Fruit fly (Drosophila melanogaster) whole organism, embryonic: ENCODE data around the gene AstA-R1.
A peak's percentile ranks its signal among the peaks of the same experiment; 100 is the strongest.

Experiments
- Bdp1 ChIP-seq: fragments of 200-800 bp; sonication (Bioruptor generic); optimal IDR thresholded peaks from 3 replicates; lab custom pipeline; 2016; ENCODE audit warnings: missing biosample characterization, missing genetic modification characterization
- CG10959 ChIP-seq: fragments of 200-800 bp; sonication (Bioruptor generic); IDR thresholded peaks from 2 replicates; pipeline ENCODE4 v1.3.6; 2022; ENCODE audit warnings: missing biosample characterization, missing genetic modification characterization
- CG11247 ChIP-seq: fragments of 200-800 bp; sonication (Bioruptor generic); IDR thresholded peaks from 2 replicates; pipeline ENCODE4 v1.3.6; 2022; ENCODE audit warnings: missing biosample characterization, missing genetic modification characterization
- CG11504 ChIP-seq: fragments of 200-800 bp; sonication (Bioruptor generic); optimal IDR thresholded peaks from 3 replicates; lab custom pipeline; 2019; ENCODE audit warnings: missing biosample characterization, mild to moderate bottlenecking, missing genetic modification characterization, moderate library complexity
- CG11695 ChIP-seq: fragments of 200-800 bp; sonication (Bioruptor generic); IDR thresholded peaks from 3 replicates; pipeline ENCODE4 v1.3.6; 2022; ENCODE audit warnings: missing biosample characterization, missing genetic modification characterization
- CG13296 ChIP-seq: fragments of 200-800 bp; sonication (Bioruptor generic); optimal IDR thresholded peaks from 3 replicates; lab custom pipeline; 2018; ENCODE audit warnings: missing biosample characterization, mild to moderate bottlenecking, missing genetic modification characterization
- CG13424 ChIP-seq: fragments of 200-800 bp; sonication (Bioruptor generic); optimal IDR thresholded peaks from 2 replicates; lab custom pipeline; 2019; ENCODE audit warnings: missing biosample characterization, mild to moderate bottlenecking, missing genetic modification characterization, moderate library complexity
- CG14667 ChIP-seq: fragments of 200-800 bp; sonication (Bioruptor generic); IDR thresholded peaks from 2 replicates; pipeline ENCODE4 v1.3.6; 2022; ENCODE audit warnings: missing biosample characterization, missing genetic modification characterization
- CG16863 ChIP-seq: fragments of 200-800 bp; sonication (Bioruptor generic); optimal IDR thresholded peaks from 3 replicates; lab custom pipeline; 2016; ENCODE audit warnings: missing biosample characterization, missing genetic modification characterization
- CG17359 ChIP-seq: fragments of 200-800 bp; sonication (Bioruptor generic); optimal IDR thresholded peaks from 3 replicates; lab custom pipeline; 2018; ENCODE audit warnings: missing biosample characterization, mild to moderate bottlenecking, missing genetic modification characterization, moderate library complexity
- CG17568 ChIP-seq: fragments of 200-800 bp; sonication (Bioruptor generic); optimal IDR thresholded peaks from 2 replicates; lab custom pipeline; 2018; ENCODE audit warnings: missing biosample characterization, mild to moderate bottlenecking, missing genetic modification characterization, moderate library complexity
- CG18619 ChIP-seq: fragments of 200-800 bp; sonication (Bioruptor generic); optimal IDR thresholded peaks from 3 replicates; lab custom pipeline; 2017; ENCODE audit warnings: missing biosample characterization, mild to moderate bottlenecking, missing genetic modification characterization
- CG2202 ChIP-seq: fragments of 200-800 bp; sonication (Bioruptor generic); optimal IDR thresholded peaks from 2 replicates; lab custom pipeline; 2018; ENCODE audit warnings: missing biosample characterization, mild to moderate bottlenecking, missing genetic modification characterization
- CG30020 ChIP-seq: fragments of 200-800 bp; optimal IDR thresholded peaks from 2 replicates; lab custom pipeline; 2019; ENCODE audit warnings: missing biosample characterization, mild to moderate bottlenecking, missing genetic modification characterization, moderate library complexity
- CG31441 ChIP-seq: fragments of 200-800 bp; sonication (Bioruptor generic); IDR thresholded peaks from 2 replicates; pipeline ENCODE4 v1.3.6; 2022; ENCODE audit warnings: missing biosample characterization, missing genetic modification characterization
- CG3726 ChIP-seq: fragments of 200-800 bp; sonication (Bioruptor generic); IDR thresholded peaks from 3 replicates; pipeline ENCODE4, ENCODE4 v1.3.6; 2022; ENCODE audit warnings: missing biosample characterization, missing genetic modification characterization
- CG4617 ChIP-seq: fragments of 200-800 bp; sonication (Bioruptor generic); optimal IDR thresholded peaks from 3 replicates; lab custom pipeline; 2016; ENCODE audit warnings: missing biosample characterization, missing genetic modification characterization, borderline replicate concordance
- CG6689 ChIP-seq: fragments of 200-800 bp; sonication (Bioruptor generic); IDR thresholded peaks from 2 replicates; pipeline ENCODE4 v1.3.6; 2022; ENCODE audit warnings: missing biosample characterization, missing genetic modification characterization
- CG7839 ChIP-seq: fragments of 200-800 bp; sonication (Bioruptor generic); optimal IDR thresholded peaks from 3 replicates; lab custom pipeline; 2018; ENCODE audit warnings: missing biosample characterization, mild to moderate bottlenecking, missing genetic modification characterization, moderate library complexity
- CG7928 ChIP-seq: fragments of 200-800 bp; sonication (Bioruptor generic); optimal IDR thresholded peaks from 2 replicates; lab custom pipeline; 2017; ENCODE audit warnings: missing biosample characterization, mild to moderate bottlenecking, missing genetic modification characterization
- CG7987 ChIP-seq: fragments of 200-800 bp; sonication (Bioruptor generic); optimal IDR thresholded peaks from 2 replicates; lab custom pipeline; 2018; ENCODE audit warnings: missing biosample characterization, mild to moderate bottlenecking, missing genetic modification characterization, moderate library complexity
- CG9817 ChIP-seq: fragments of 200-800 bp; sonication (Bioruptor generic); optimal IDR thresholded peaks from 2 replicates; lab custom pipeline; 2018; ENCODE audit warnings: missing biosample characterization, mild to moderate bottlenecking, missing genetic modification characterization, moderate library complexity
- CG9876 ChIP-seq: fragments of 200-800 bp; sonication (Bioruptor generic); optimal IDR thresholded peaks from 2 replicates; lab custom pipeline; 2016; ENCODE audit warnings: missing biosample characterization, missing genetic modification characterization
- Chrac-16 ChIP-seq: fragments of 200-800 bp; sonication (Bioruptor generic); optimal IDR thresholded peaks from 3 replicates; lab custom pipeline; 2016; ENCODE audit warnings: missing biosample characterization, missing genetic modification characterization
- CoRest ChIP-seq: fragments of 200-800 bp; sonication (Bioruptor generic); optimal IDR thresholded peaks from 3 replicates; lab custom pipeline; 2018; ENCODE audit warnings: missing biosample characterization, mild to moderate bottlenecking, missing genetic modification characterization, moderate library complexity
- Fer1 ChIP-seq: fragments of 200-800 bp; sonication (Bioruptor generic); optimal IDR thresholded peaks from 2 replicates; lab custom pipeline; 2017; ENCODE audit warnings: missing biosample characterization, mild to moderate bottlenecking, missing genetic modification characterization
- H2.0 ChIP-seq: fragments of 200-800 bp; sonication (Bioruptor generic); IDR thresholded peaks from 2 replicates; pipeline ENCODE4 v1.3.6; 2022; ENCODE audit warnings: missing biosample characterization, missing genetic modification characterization
- HHEX ChIP-seq: fragments of 200-800 bp; sonication (Bioruptor generic); optimal IDR thresholded peaks from 3 replicates; lab custom pipeline; 2017; ENCODE audit warnings: missing biosample characterization, mild to moderate bottlenecking, missing genetic modification characterization, missing genetic modification reagents
- Hand ChIP-seq: fragments of 200-800 bp; sonication (Bioruptor generic); optimal IDR thresholded peaks from 2 replicates; lab custom pipeline; 2017; ENCODE audit warnings: mild to moderate bottlenecking, missing biosample characterization, missing genetic modification reagents, missing genetic modification characterization
- HmgZ ChIP-seq: fragments of 200-800 bp; sonication (Bioruptor generic); optimal IDR thresholded peaks from 2 replicates; lab custom pipeline; 2018; ENCODE audit warnings: missing biosample characterization, mild to moderate bottlenecking, missing genetic modification characterization
- Hsf ChIP-seq: fragments of 200-800 bp; sonication (Bioruptor generic); optimal IDR thresholded peaks from 3 replicates; lab custom pipeline; 2016; ENCODE audit warnings: missing biosample characterization, missing genetic modification characterization
- Jarid2 ChIP-seq: fragments of 200-800 bp; sonication (Bioruptor generic); optimal IDR thresholded peaks from 3 replicates; lab custom pipeline; 2017; ENCODE audit warnings: mild to moderate bottlenecking, missing biosample characterization, missing genetic modification reagents, missing genetic modification characterization
- Ssrp ChIP-seq: fragments of 200-800 bp; sonication (Bioruptor generic); optimal IDR thresholded peaks from 2 replicates; lab custom pipeline; 2018; ENCODE audit warnings: missing biosample characterization, mild to moderate bottlenecking, missing genetic modification characterization, moderate library complexity
- ab ChIP-seq: fragments of 200-800 bp; sonication (Bioruptor generic); optimal IDR thresholded peaks from 2 replicates; lab custom pipeline; 2016; ENCODE audit warnings: missing biosample characterization, missing genetic modification characterization
- abd-A ChIP-seq: fragments of 200-800 bp; sonication (Bioruptor generic); optimal IDR thresholded peaks from 3 replicates; lab custom pipeline; 2019; ENCODE audit warnings: missing biosample characterization, mild to moderate bottlenecking, missing genetic modification characterization, moderate library complexity
- dan ChIP-seq: fragments of 200-800 bp; sonication (Bioruptor generic); IDR thresholded peaks from 2 replicates; pipeline ENCODE4 v1.3.6; 2022; ENCODE audit warnings: missing biosample characterization, missing genetic modification characterization
- fu2 ChIP-seq: fragments of 200-800 bp; sonication (Bioruptor generic); optimal IDR thresholded peaks from 2 replicates; lab custom pipeline; 2016; ENCODE audit warnings: missing biosample characterization, missing genetic modification characterization
- gfzf ChIP-seq: fragments of 200-800 bp; sonication (Bioruptor generic); optimal IDR thresholded peaks from 2 replicates; lab custom pipeline; 2016; ENCODE audit warnings: missing biosample characterization, mild to moderate bottlenecking, missing genetic modification characterization, moderate library complexity
- grau ChIP-seq: fragments of 200-800 bp; optimal IDR thresholded peaks from 3 replicates; lab custom pipeline; 2019; ENCODE audit warnings: missing biosample characterization, mild to moderate bottlenecking, missing genetic modification characterization, moderate library complexity
- grn ChIP-seq: fragments of 200-800 bp; sonication (Bioruptor generic); optimal IDR thresholded peaks from 3 replicates; lab custom pipeline; 2017; ENCODE audit warnings: missing biosample characterization, missing genetic modification characterization
- hkb ChIP-seq, 2 experiments: fragments of 200-800 bp in 1 of 2; fragments of >200 bp in 1 of 2; sonication (Bioruptor generic) in 1 of 2; IDR thresholded peaks in 1 of 2; optimal IDR thresholded peaks in 1 of 2; 2 replicates each; pipeline versions ENCODE4 v1.3.6 to Lab custom; 2017 to 2022; ENCODE audit warnings: missing biosample characterization in 1 of 2, missing genetic modification characterization in 1 of 2
- insv ChIP-seq, 2 experiments: fragments of 200-800 bp; sonication (Bioruptor generic); optimal IDR thresholded peaks; 3 replicates each; lab custom pipeline; 2016 to 2018; ENCODE audit warnings: missing biosample characterization in 2 of 2, missing genetic modification characterization in 2 of 2
- ken ChIP-seq: fragments of 200-800 bp; sonication (Bioruptor generic); IDR thresholded peaks from 3 replicates; pipeline ENCODE4 v1.3.6; 2022; ENCODE audit warnings: missing biosample characterization, missing genetic modification characterization
- knrl ChIP-seq: fragments of 200-800 bp; sonication (Bioruptor generic); IDR thresholded peaks from 3 replicates; pipeline ENCODE4 v1.3.6; 2022; ENCODE audit warnings: missing biosample characterization, missing genetic modification characterization; ENCODE audit not compliant: partially characterized antibody
- mld ChIP-seq: fragments of 200-800 bp; sonication (Bioruptor generic); IDR thresholded peaks from 3 replicates; pipeline ENCODE4 v1.3.6; 2022; ENCODE audit warnings: missing biosample characterization, missing genetic modification characterization; ENCODE audit not compliant: partially characterized antibody
- nerfin-1 ChIP-seq: fragments of 200-800 bp; sonication (Bioruptor generic); optimal IDR thresholded peaks from 3 replicates; lab custom pipeline; 2019; ENCODE audit warnings: missing biosample characterization, mild to moderate bottlenecking, missing genetic modification characterization, moderate library complexity
- onecut ChIP-seq: fragments of 200-800 bp; sonication (Bioruptor generic); IDR thresholded peaks from 2 replicates; pipeline ENCODE4 v1.3.6; 2022; ENCODE audit warnings: missing biosample characterization, missing genetic modification characterization
- salm ChIP-seq: fragments of 200-800 bp; sonication (Bioruptor generic); optimal IDR thresholded peaks from 2 replicates; lab custom pipeline; 2018; ENCODE audit warnings: missing biosample characterization, mild to moderate bottlenecking, missing genetic modification characterization
- sd ChIP-seq: fragments of 200-800 bp; sonication (Bioruptor generic); optimal IDR thresholded peaks from 3 replicates; lab custom pipeline; 2018; ENCODE audit warnings: missing biosample characterization, mild to moderate bottlenecking, missing genetic modification characterization, moderate library complexity
- twi ChIP-seq: fragments of 200-800 bp; optimal IDR thresholded peaks from 2 replicates; lab custom pipeline; 2019; ENCODE audit warnings: missing biosample characterization, mild to moderate bottlenecking, missing genetic modification characterization, moderate library complexity

AstA-R1 gene

DNA sequence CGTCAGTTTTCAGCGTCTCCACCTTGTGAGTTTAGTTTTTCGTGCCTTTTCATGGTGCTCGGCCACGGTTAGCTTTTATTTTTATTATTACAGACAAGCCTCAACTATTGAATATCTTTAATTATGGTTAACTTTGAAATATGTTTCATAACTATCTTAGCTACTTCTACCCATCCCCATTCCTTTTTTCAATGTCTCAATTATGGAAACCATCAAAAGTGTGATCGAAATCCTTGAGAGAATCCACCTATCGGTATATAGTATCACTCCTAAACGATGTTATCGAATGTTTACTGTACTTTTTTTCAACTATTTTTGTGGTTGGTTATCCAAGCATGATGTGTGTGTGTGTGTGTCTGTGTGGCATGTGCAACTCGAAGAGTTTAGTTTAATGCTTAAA lies 139.7 kb downstream of the AstA-R1 start (continued):
- no peak for TF ChIP-seq CG13296 (GFP tag; lab: Kevin White, UChicago)
- TF ChIP-seq CG7928 (GFP tag; lab: Kevin White, UChicago) = no peak
- no peak for TF ChIP-seq ab (GFP tag; lab: Kevin White, UChicago)
- TF ChIP-seq Chrac-16 (GFP tag; lab: Kevin White, UChicago) = peak; percentile 28
- TF ChIP-seq gfzf (GFP tag; lab: Kevin White, UChicago) = no peak
- no peak for TF ChIP-seq insv (GFP tag; optimal IDR thresholded peaks at IDR 0.05; lab: Kevin White, UChicago)
- peak; percentile 60; the same call in 1 of the 3 replicates for TF ChIP-seq ken (GFP tag; lab: Robert Waterston, UW)
- no peak for TF ChIP-seq CG9876 (GFP tag; lab: Kevin White, UChicago)
- no peak for TF ChIP-seq hkb (optimal IDR thresholded peaks at IDR 0.05; lab: Kevin White, UChicago)
- TF ChIP-seq hkb (GFP tag; IDR thresholded peaks at IDR 0.05; lab: Robert Waterston, UW) = 0 out of 2 replicates have a peak, but pooled peaks have one; percentile 18
- TF ChIP-seq H2.0 (GFP tag; lab: Robert Waterston, UW) = peak; percentile 29; the same call in 1 of the 2 replicates
- TF ChIP-seq CG10959 (GFP tag; lab: Robert Waterston, UW) = no peak
- TF ChIP-seq CG11695 = peak; percentile 32; the same call in 1 of the 3 replicates
- TF ChIP-seq Jarid2 (GFP tag; lab: Kevin White, UChicago) = no peak
- no peak for TF ChIP-seq CG4617
- TF ChIP-seq CG3726 (GFP tag; lab: Robert Waterston, UW) = no peak
- TF ChIP-seq nerfin-1 (tag; lab: Kevin White, UChicago) = no peak
- TF ChIP-seq grau (tag; lab: Kevin White, UChicago) = peak; percentile 92
- TF ChIP-seq CG17359 (tag; lab: Kevin White, UChicago) = peak; percentile 12
- TF ChIP-seq Ssrp (tag; lab: Kevin White, UChicago) = peak; percentile 21
- no peak for TF ChIP-seq CG2202
- TF ChIP-seq twi (tag; lab: Kevin White, UChicago) = no peak
- TF ChIP-seq knrl (GFP tag; lab: Robert Waterston, UW) = no peak
- TF ChIP-seq CG16863 (GFP tag; lab: Kevin White, UChicago) = peak; percentile 24
- no peak for TF ChIP-seq HHEX (GFP tag; lab: Kevin White, UChicago)
- no peak for TF ChIP-seq dan (GFP tag; lab: Robert Waterston, UW)
- TF ChIP-seq Hand = peak; percentile 11
- peak; percentile 69 for TF ChIP-seq CG11504 (tag; lab: Kevin White, UChicago)
- TF ChIP-seq fu2 = peak; percentile 35
- TF ChIP-seq CG30020 = no peak
- peak; percentile 8 for TF ChIP-seq sd (tag; lab: Kevin White, UChicago)
- peak; percentile 6 for TF ChIP-seq CG17568
- TF ChIP-seq CG14667 (GFP tag; lab: Robert Waterston, UW) = no peak
- peak; percentile 23 for TF ChIP-seq CG18619
- 0 out of 2 replicates have a peak, but pooled peaks have one; percentile 35 for TF ChIP-seq CG6689 (GFP tag; lab: Robert Waterston, UW)
- peak; percentile 54 for TF ChIP-seq CoRest (tag; lab: Kevin White, UChicago)
- TF ChIP-seq HmgZ = peak; percentile 21
- TF ChIP-seq Fer1 = peak; percentile 13
- TF ChIP-seq CG11247 (GFP tag; lab: Robert Waterston, UW) = no peak
- no peak for TF ChIP-seq abd-A (tag; lab: Kevin White, UChicago)
- TF ChIP-seq CG31441 (GFP tag; lab: Robert Waterston, UW) = 0 out of 2 replicates have a peak, but pooled peaks have one; percentile 22
- no peak for TF ChIP-seq onecut (GFP tag; lab: Robert Waterston, UW)
- TF ChIP-seq grn = no peak
- no peak for TF ChIP-seq mld (GFP tag; lab: Robert Waterston, UW)
- peak; percentile 44 for TF ChIP-seq CG13424 (tag; lab: Kevin White, UChicago)
- peak; percentile 7 for TF ChIP-seq Hsf (GFP tag; lab: Kevin White, UChicago)
- TF ChIP-seq CG7987 (GFP tag; lab: Kevin White, UChicago) = no peak
- TF ChIP-seq CG7839 (tag; lab: Kevin White, UChicago) = peak; percentile 62
- no peak for TF ChIP-seq Bdp1
- TF ChIP-seq salm = no peak
- peak; percentile 49 for TF ChIP-seq CG9817 (tag; lab: Kevin White, UChicago)
